Worm (Caenorhabditis elegans): ENCODE data around the gene thoc-1.

Gene thoc-1

ce11 chrII:695079-695478 is 6.8 kb upstream of the thoc-1 start:
- TF ChIP-seq set-16 (GFP tag; IDR thresholded peaks at IDR 0.05) (peak; percentile 66), lin-1 (GFP tag; IDR thresholded peaks at IDR 0.05) (0 out of 2 replicates have a peak, but pooled peaks have one; percentile 35), dmd-8 (GFP tag; IDR thresholded peaks at IDR 0.05) (peak; percentile 86; the same call in 1 of the 2 replicates), madf-5 (GFP tag; IDR thresholded peaks at IDR 0.05) (peak; percentile 70 to 92; a peak in 3 of 4 replicates), ceh-44 (GFP tag; IDR thresholded peaks at IDR 0.05) (peak; percentile 52; the same call in 1 of the 2 replicates), arid-1 (GFP tag; conservative IDR thresholded peaks at IDR 0.05) (0 out of 2 replicates have a peak, but pooled peaks have one; percentile 19), mdt-29 (GFP tag; IDR thresholded peaks at IDR 0.05) (peak; percentile 68; the same call in 1 of the 2 replicates), dmd-9 (GFP tag; IDR thresholded peaks at IDR 0.05) (peak; percentile 65; the same call in 1 of the 2 replicates), F44E2.7 (GFP tag; IDR thresholded peaks at IDR 0.05) (peak; percentile 89; the same call in 1 of the 2 replicates), vab-7 (GFP tag; IDR thresholded peaks at IDR 0.05) (peak; percentile 36; the same call in 1 of the 2 replicates), lim-7 (GFP tag; IDR thresholded peaks at IDR 0.05) (peak; percentile 73), snpc-1.2 (GFP tag; IDR thresholded peaks at IDR 0.05) (0 out of 2 replicates have a peak, but pooled peaks have one; percentile 54), egl-43 (GFP tag; IDR thresholded peaks at IDR 0.05) (peak; percentile 86), madf-9 (GFP tag; conservative IDR thresholded peaks at IDR 0.05) (peak; percentile 49; the same call in 1 of the 2 replicates), F26F4.8 (GFP tag; conservative IDR thresholded peaks at IDR 0.05) (0 out of 2 replicates have a peak, but pooled peaks have one; percentile 63), tag-97 (GFP tag; IDR thresholded peaks at IDR 0.05) (peak; percentile 74; the same call in 1 of the 2 replicates), php-3 (GFP tag; IDR thresholded peaks at IDR 0.05) (peak; percentile 50), mxl-2 (GFP tag; conservative IDR thresholded peaks at IDR 0.05) (0 out of 2 replicates have a peak, but pooled peaks have one; percentile 47), D1046.2 (GFP tag; IDR thresholded peaks at IDR 0.05) (0 out of 2 replicates have a peak, but pooled peaks have one; percentile 54)

ce11 chrII:696776-697532 is 5.0 kb upstream of the thoc-1 start:
- TF ChIP-seq D1046.2 (GFP tag; IDR thresholded peaks at IDR 0.05) (peak; percentile 77; the same call in 1 of the 2 replicates), egl-43 (GFP tag; IDR thresholded peaks at IDR 0.05) (peak; percentile 75), set-16 (GFP tag; IDR thresholded peaks at IDR 0.05) (peak; percentile 91), dmd-6 (GFP tag; IDR thresholded peaks at IDR 0.05) (peak; percentile 16; the same call in 1 of the 2 replicates), Y105C5A.15 (GFP tag; IDR thresholded peaks at IDR 0.05) (peak; percentile 77; the same call in 1 of the 2 replicates), T26A8.4 (GFP tag; IDR thresholded peaks at IDR 0.05) (peak; percentile 53; the same call in 1 of the 2 replicates), dmd-8 (GFP tag; IDR thresholded peaks at IDR 0.05) (peak; percentile 73; the same call in 1 of the 2 replicates), F26F4.8 (GFP tag; conservative IDR thresholded peaks at IDR 0.05) (peak; percentile 85; the same call in 1 of the 2 replicates), Y48G9A.11 (GFP tag; IDR thresholded peaks at IDR 0.05) (peak; percentile 17; the same call in 1 of the 2 replicates), mdt-29 (GFP tag; IDR thresholded peaks at IDR 0.05) (peak; percentile 55; the same call in 1 of the 2 replicates), madf-9 (GFP tag; conservative IDR thresholded peaks at IDR 0.05) (peak; percentile 69), madf-5 (GFP tag; IDR thresholded peaks at IDR 0.05) (peak; percentile 81 to 89; a peak in 3 of 4 replicates), ceh-44 (GFP tag; IDR thresholded peaks at IDR 0.05) (peak; percentile 63; the same call in 1 of the 2 replicates), Y75B8A.6 (GFP tag; IDR thresholded peaks at IDR 0.05) (peak; percentile 59; the same call in 1 of the 2 replicates), arid-1 (GFP tag; conservative IDR thresholded peaks at IDR 0.05) (peak; percentile 54; the same call in 1 of the 2 replicates), snpc-1.2 (GFP tag; IDR thresholded peaks at IDR 0.05) (0 out of 2 replicates have a peak, but pooled peaks have one; percentile 36), tra-1 (GFP tag; IDR thresholded peaks at IDR 0.05) (0 out of 2 replicates have a peak, but pooled peaks have one; percentile 7), F44E2.7 (GFP tag; IDR thresholded peaks at IDR 0.05) (peak; percentile 83), mxl-2 (GFP tag; conservative IDR thresholded peaks at IDR 0.05) (peak; percentile 50; the same call in 1 of the 2 replicates), zfp-3 (GFP tag; conservative IDR thresholded peaks at IDR 0.05) (0 out of 2 replicates have a peak, but pooled peaks have one; percentile 20), lim-7 (GFP tag; IDR thresholded peaks at IDR 0.05) (peak; percentile 87), nhr-42 (GFP tag; IDR thresholded peaks at IDR 0.05) (peak; percentile 64; the same call in 1 of the 2 replicates)

- TF ChIP-seq egl-43 (GFP tag; IDR thresholded peaks at IDR 0.05): peak; percentile 59; the same call in 1 of the 2 replicates
- TF ChIP-seq saeg-2 (GFP tag; IDR thresholded peaks at IDR 0.05): 0 out of 2 replicates have a peak, but pooled peaks have one; percentile 33
- TF ChIP-seq set-16 (GFP tag; IDR thresholded peaks at IDR 0.05): peak; percentile 73
- peak; percentile 44; the same call in 1 of the 2 replicates for TF ChIP-seq dmd-8 (GFP tag; IDR thresholded peaks at IDR 0.05)
- TF ChIP-seq ceh-44 (GFP tag; IDR thresholded peaks at IDR 0.05): 0 out of 2 replicates have a peak, but pooled peaks have one; percentile 13
- peak; percentile 42; the same call in 1 of the 2 replicates for TF ChIP-seq lim-7 (GFP tag; IDR thresholded peaks at IDR 0.05)
- 0 out of 2 replicates have a peak, but pooled peaks have one; percentile 12 for TF ChIP-seq D1046.2 (GFP tag; IDR thresholded peaks at IDR 0.05)
Measured at ce11 chrII:698453-698852, 3.5 kb upstream of the thoc-1 start.

Measured in whole organism, L4 larva.